Fruit fly (Drosophila melanogaster) whole organism, wandering third instar larva: ENCODE data around the gene Mipp1.
A peak's percentile ranks its signal among the peaks of the same experiment; 100 is the strongest.

Experiments
- Abd-B ChIP-seq: fragments of >200 bp; optimal IDR thresholded peaks from 2 replicates; lab custom pipeline; 2017; ENCODE audit warnings: missing biosample characterization, missing genetic modification characterization
- CG32264 ChIP-seq: fragments of 200-800 bp; sonication (Bioruptor generic); optimal IDR thresholded peaks from 2 replicates; lab custom pipeline; 2016; ENCODE audit warnings: missing biosample characterization, missing genetic modification characterization
- CG9705 ChIP-seq: fragments of 200-800 bp; sonication (Bioruptor generic); optimal IDR thresholded peaks from 2 replicates; lab custom pipeline; 2018; ENCODE audit warnings: missing biosample characterization, mild to moderate bottlenecking, missing genetic modification characterization
- CrebA ChIP-seq: fragments of 200-800 bp; sonication (Bioruptor generic); optimal IDR thresholded peaks from 2 replicates; lab custom pipeline; 2016; ENCODE audit warnings: missing biosample characterization, mild to moderate bottlenecking, missing genetic modification characterization, borderline replicate concordance
- Dfd ChIP-seq: fragments of >200 bp; optimal IDR thresholded peaks from 2 replicates; lab custom pipeline; 2017; ENCODE audit warnings: missing biosample characterization, missing genetic modification characterization
- Dif ChIP-seq: fragments of 200-275, 200-300 bp; sonication (Bioruptor generic); optimal IDR thresholded peaks from 2 replicates; lab custom pipeline; 2018; ENCODE audit warnings: missing biosample characterization, missing genetic modification characterization; ENCODE audit not compliant: partially characterized antibody
- GATAd ChIP-seq: sonication (Bioruptor generic); optimal IDR thresholded peaks from 2 replicates; lab custom pipeline; 2016; ENCODE audit warnings: missing biosample characterization, missing genetic modification characterization
- HLH106 ChIP-seq: fragments of 200-800 bp; optimal IDR thresholded peaks from 3 replicates; lab custom pipeline; 2019; ENCODE audit warnings: missing biosample characterization, mild to moderate bottlenecking, missing genetic modification characterization, moderate library complexity
- Hnf4 ChIP-seq: fragments of 200-800 bp; sonication (Bioruptor generic); optimal IDR thresholded peaks from 2 replicates; lab custom pipeline; 2016; ENCODE audit warnings: missing biosample characterization, mild to moderate bottlenecking, missing genetic modification characterization
- Hr78 ChIP-seq: fragments of >200 bp; optimal IDR thresholded peaks from 2 replicates; lab custom pipeline; 2017; ENCODE audit warnings: missing biosample characterization, missing genetic modification characterization
- Hr83 ChIP-seq: fragments of 200-300 bp; sonication (Bioruptor generic); optimal IDR thresholded peaks from 2 replicates; lab custom pipeline; 2016; ENCODE audit warnings: missing biosample characterization, mild to moderate bottlenecking, missing genetic modification characterization, moderate library complexity; ENCODE audit not compliant: poor library complexity, severe bottlenecking
- Jra ChIP-seq: sonication (Bioruptor generic); optimal IDR thresholded peaks from 2 replicates; lab custom pipeline; 2016; ENCODE audit warnings: missing biosample characterization, missing genetic modification characterization
- Mio ChIP-seq: sonication (Bioruptor generic); optimal IDR thresholded peaks from 2 replicates; lab custom pipeline; 2016; ENCODE audit warnings: missing biosample characterization, missing genetic modification characterization
- Myc ChIP-seq: fragments of >200 bp; optimal IDR thresholded peaks from 2 replicates; lab custom pipeline; 2017
- N ChIP-seq: fragments of >200 bp; optimal IDR thresholded peaks from 2 replicates; lab custom pipeline; 2018; ENCODE audit warnings: missing biosample characterization, missing external identifiers, missing genetic modification characterization
- OdsH ChIP-seq: fragments of 200-800 bp; sonication (Bioruptor generic); optimal IDR thresholded peaks from 2 replicates; lab custom pipeline; 2016; ENCODE audit warnings: missing biosample characterization, mild to moderate bottlenecking, missing genetic modification characterization
- Rel ChIP-seq, 2 experiments: fragments of 200-800 bp; sonication (Bioruptor generic) in 1 of 2; optimal IDR thresholded peaks; 2 replicates in 1 of 2; 3 replicates in 1 of 2; lab custom pipeline; 2016 to 2019; ENCODE audit warnings: mild to moderate bottlenecking in 2 of 2, missing biosample characterization in 2 of 2, missing genetic modification characterization in 2 of 2, moderate library complexity in 1 of 2
- Sp1 ChIP-seq: fragments of 200-800 bp; sonication (Bioruptor generic); optimal IDR thresholded peaks from 3 replicates; lab custom pipeline; 2019; ENCODE audit warnings: missing biosample characterization, mild to moderate bottlenecking, missing genetic modification characterization, moderate library complexity
- Vsx2 ChIP-seq: fragments of 200-300, 225-300 bp; sonication (Bioruptor generic); optimal IDR thresholded peaks from 2 replicates; lab custom pipeline; 2018; ENCODE audit warnings: missing biosample characterization, missing genetic modification characterization; ENCODE audit not compliant: partially characterized antibody
- br ChIP-seq: fragments of 200-800 bp; sonication (Bioruptor generic); optimal IDR thresholded peaks from 2 replicates; lab custom pipeline; 2016; ENCODE audit warnings: missing biosample characterization, missing genetic modification characterization
- brk ChIP-seq: fragments of 200-800 bp; sonication (Bioruptor generic); optimal IDR thresholded peaks from 2 replicates; lab custom pipeline; 2016; ENCODE audit warnings: missing biosample characterization, mild to moderate bottlenecking, missing genetic modification characterization
- dl ChIP-seq, 2 experiments: fragments of 175-275, 200-275 bp in 1 of 2; fragments of 200-275 bp in 1 of 2; sonication (Bioruptor generic); optimal IDR thresholded peaks; lab custom pipeline; 2018; ENCODE audit warnings: mild to moderate bottlenecking in 2 of 2, missing biosample characterization in 2 of 2, missing genetic modification characterization in 2 of 2, moderate library complexity in 2 of 2; ENCODE audit not compliant: partially characterized antibody in 2 of 2, insufficient read depth in 1 of 2
- dmrt93B ChIP-seq: fragments of 200-800 bp; sonication (Bioruptor generic); optimal IDR thresholded peaks from 2 replicates; lab custom pipeline; 2018; ENCODE audit warnings: missing biosample characterization, mild to moderate bottlenecking, missing genetic modification characterization
- dsf ChIP-seq: sonication (Bioruptor generic); optimal IDR thresholded peaks from 2 replicates; lab custom pipeline; 2016; ENCODE audit warnings: missing biosample characterization, missing genetic modification characterization, borderline replicate concordance
- ey ChIP-seq: fragments of 200-800 bp; sonication (Bioruptor generic); optimal IDR thresholded peaks from 2 replicates; lab custom pipeline; 2016; ENCODE audit warnings: missing biosample characterization, missing genetic modification characterization
- foxo ChIP-seq, 2 experiments: fragments of 200-800 bp; sonication (Bioruptor generic); optimal IDR thresholded peaks; 2 replicates in 1 of 2; 3 replicates in 1 of 2; lab custom pipeline; 2016 to 2017; ENCODE audit warnings: missing biosample characterization in 2 of 2, missing genetic modification characterization in 2 of 2
- fru ChIP-seq: fragments of 200-800 bp; sonication (Bioruptor generic); optimal IDR thresholded peaks from 3 replicates; lab custom pipeline; 2016; ENCODE audit warnings: missing biosample characterization, mild to moderate bottlenecking, missing genetic modification characterization
- h ChIP-seq: fragments of 200-800 bp; sonication (Bioruptor generic); optimal IDR thresholded peaks from 3 replicates; lab custom pipeline; 2016; ENCODE audit warnings: missing biosample characterization, mild to moderate bottlenecking, missing genetic modification characterization
- jim ChIP-seq: fragments of 175-275, 200-325 bp; sonication (Bioruptor generic); optimal IDR thresholded peaks from 2 replicates; lab custom pipeline; 2016; ENCODE audit warnings: missing biosample characterization, mild to moderate bottlenecking, missing genetic modification characterization
- lola ChIP-seq: fragments of >200 bp; optimal IDR thresholded peaks from 2 replicates; lab custom pipeline; 2017; ENCODE audit warnings: missing biosample characterization, missing genetic modification characterization
- pan ChIP-seq: fragments of >200 bp; optimal IDR thresholded peaks from 2 replicates; lab custom pipeline; 2017
- psq ChIP-seq: fragments of 200-800 bp; sonication (Bioruptor generic); optimal IDR thresholded peaks from 3 replicates; lab custom pipeline; 2017; ENCODE audit warnings: missing biosample characterization, mild to moderate bottlenecking, missing genetic modification characterization, moderate library complexity
- rgr ChIP-seq: fragments of 200-800 bp; sonication (Bioruptor generic); optimal IDR thresholded peaks from 3 replicates; lab custom pipeline; 2016; ENCODE audit warnings: missing biosample characterization, mild to moderate bottlenecking, missing genetic modification characterization
- sage ChIP-seq: fragments of 200-800 bp; sonication (Bioruptor generic); optimal IDR thresholded peaks from 2 replicates; lab custom pipeline; 2016; ENCODE audit warnings: missing biosample characterization, mild to moderate bottlenecking, missing genetic modification characterization
- sv ChIP-seq: fragments of 200-800 bp; sonication (Bioruptor generic); optimal IDR thresholded peaks from 3 replicates; lab custom pipeline; 2016; ENCODE audit warnings: missing biosample characterization, missing genetic modification characterization
- tai ChIP-seq: sonication (Bioruptor generic); optimal IDR thresholded peaks from 2 replicates; lab custom pipeline; 2016; ENCODE audit warnings: missing biosample characterization, missing genetic modification characterization
- usp ChIP-seq: fragments of >200 bp; optimal IDR thresholded peaks from 2 replicates; lab custom pipeline; 2017; ENCODE audit warnings: missing biosample characterization, missing genetic modification characterization
- woc ChIP-seq: sonication (Bioruptor generic); optimal IDR thresholded peaks from 2 replicates; lab custom pipeline; 2016; ENCODE audit warnings: missing biosample characterization, mild to moderate bottlenecking, missing genetic modification characterization

Gene Mipp1

DNA sequence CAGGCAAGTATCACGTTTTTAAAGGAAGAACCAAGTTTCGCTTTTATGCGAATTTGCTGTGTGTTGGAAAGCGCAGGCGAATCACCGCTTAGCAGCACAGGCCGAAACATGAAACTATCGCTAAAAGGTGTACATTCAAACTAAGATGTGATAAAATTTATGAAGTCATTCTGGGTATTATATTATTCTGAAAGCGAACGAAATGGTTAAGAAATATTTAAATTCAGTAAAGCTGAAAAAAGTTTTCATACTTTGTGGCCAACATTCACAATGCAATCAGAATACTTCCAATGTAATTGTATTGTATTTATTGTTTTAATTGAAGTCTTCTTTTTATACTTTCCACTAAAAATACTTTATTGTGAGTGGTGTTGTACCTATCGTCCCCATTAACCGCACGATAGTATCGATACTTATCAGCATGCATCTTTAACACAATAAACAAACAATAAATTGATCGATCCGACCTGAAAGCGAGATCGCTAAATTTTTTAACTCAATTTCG is 8.1 kb upstream of the Mipp1 start, which contains the start of gene Smn:
Gene Smn (minus strand): TSS at position 347 of the 505 bp plus-strand sequence.
- TF ChIP-seq psq (GFP tag; lab: Kevin White, UChicago): peak; percentile 57
- TF ChIP-seq woc (GFP tag; lab: Kevin White, UChicago): peak; percentile 70
- no peak for TF ChIP-seq pan (lab: Kevin White, UChicago)
- TF ChIP-seq CG32264 (GFP tag; lab: Kevin White, UChicago): peak; percentile 55
- TF ChIP-seq Hr83 (GFP tag; lab: Kevin White, UChicago): no peak
- TF ChIP-seq Myc: peak; percentile 15
- peak; percentile 85 for TF ChIP-seq Jra (GFP tag; lab: Kevin White, UChicago)
- peak in 1 of 2 experiments; percentile 83 for TF ChIP-seq foxo (GFP tag; optimal IDR thresholded peaks at IDR 0.05; lab: Kevin White, UChicago)
- TF ChIP-seq Sp1 (GFP tag; lab: Kevin White, UChicago): peak; percentile 40
- TF ChIP-seq rgr: peak; percentile 78
- no peak for TF ChIP-seq jim (GFP tag; lab: Kevin White, UChicago)
- TF ChIP-seq h (GFP tag; lab: Kevin White, UChicago): peak; percentile 65
- peak; percentile 59 for TF ChIP-seq dmrt93B
- TF ChIP-seq GATAd (GFP tag; lab: Kevin White, UChicago): no peak
- peak; percentile 66 for TF ChIP-seq OdsH (GFP tag; lab: Kevin White, UChicago)
- TF ChIP-seq Hr78: no peak
- TF ChIP-seq dsf: peak; percentile 39
- no peak for TF ChIP-seq brk (GFP tag; lab: Kevin White, UChicago)
- no peak for TF ChIP-seq sage (GFP tag; lab: Kevin White, UChicago)
- no peak for TF ChIP-seq Dif
- peak; percentile 63 for TF ChIP-seq ey (GFP tag; lab: Kevin White, UChicago)
- peak; percentile 21 for TF ChIP-seq CG9705 (GFP tag; lab: Kevin White, UChicago)
- TF ChIP-seq Dfd (GFP tag; lab: Kevin White, UChicago): no peak
- TF ChIP-seq Abd-B (GFP tag; lab: Kevin White, UChicago): no peak
- no peak for TF ChIP-seq Mio
- TF ChIP-seq lola (GFP tag; lab: Kevin White, UChicago): no peak
- TF ChIP-seq HLH106 (tag; lab: Kevin White, UChicago): peak; percentile 64
- TF ChIP-seq fru: peak; percentile 73
- TF ChIP-seq usp: no peak
- TF ChIP-seq br (GFP tag; lab: Kevin White, UChicago): peak; percentile 76
- no peak for TF ChIP-seq Rel (GFP tag; optimal IDR thresholded peaks at IDR 0.05; lab: Kevin White, UChicago)
- peak; percentile 84 for TF ChIP-seq Rel (tag; optimal IDR thresholded peaks at IDR 0.05; lab: Kevin White, UChicago)
- TF ChIP-seq Hnf4: peak; percentile 85
- TF ChIP-seq sv (GFP tag; lab: Kevin White, UChicago): no peak
- TF ChIP-seq tai (GFP tag; lab: Kevin White, UChicago): no peak
- TF ChIP-seq Vsx2 (GFP tag; lab: Kevin White, UChicago): no peak
- TF ChIP-seq CrebA (GFP tag; lab: Kevin White, UChicago): no peak
- TF ChIP-seq N (GFP tag; lab: Kevin White, UChicago): no peak
- TF ChIP-seq dl (GFP tag; optimal IDR thresholded peaks at IDR 0.05; lab: Kevin White, UChicago; ENCODE audit: insufficient read depth in 1 of 2, partially characterized antibody in 2 of 2): no peak

DNA sequence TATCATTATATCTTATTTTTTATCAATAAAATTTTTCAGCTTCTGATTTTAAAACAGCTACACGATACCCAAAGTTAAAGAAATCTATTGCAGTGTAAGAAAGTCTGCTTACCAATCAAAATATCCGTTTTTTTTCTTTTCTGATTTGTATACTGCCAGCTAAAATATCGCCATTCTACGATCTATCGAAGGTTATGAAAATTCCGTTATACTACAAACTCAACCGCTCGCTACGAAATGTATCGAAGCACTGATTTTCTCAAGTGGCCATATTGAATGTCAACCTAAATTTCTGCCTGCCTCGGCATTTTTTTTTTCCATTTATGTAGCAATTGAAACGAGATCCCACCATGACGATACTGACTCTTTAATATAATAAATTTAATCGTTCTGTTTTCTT is 6.9 kb upstream of the Mipp1 start, which contains the start of gene nxf2:
Gene nxf2 (minus strand): TSS at position 258 of the 400 bp plus-strand sequence.
- TF ChIP-seq HLH106 (tag; lab: Kevin White, UChicago) (peak; percentile 14), Hnf4 (peak; percentile 42), Rel (GFP tag; optimal IDR thresholded peaks at IDR 0.05; lab: Kevin White, UChicago) (no peak), Rel (tag; optimal IDR thresholded peaks at IDR 0.05; lab: Kevin White, UChicago) (no peak)
